Fruit fly (Drosophila melanogaster): ENCODE measurements around the gene CG33764.

CG33764 gene

DNA sequence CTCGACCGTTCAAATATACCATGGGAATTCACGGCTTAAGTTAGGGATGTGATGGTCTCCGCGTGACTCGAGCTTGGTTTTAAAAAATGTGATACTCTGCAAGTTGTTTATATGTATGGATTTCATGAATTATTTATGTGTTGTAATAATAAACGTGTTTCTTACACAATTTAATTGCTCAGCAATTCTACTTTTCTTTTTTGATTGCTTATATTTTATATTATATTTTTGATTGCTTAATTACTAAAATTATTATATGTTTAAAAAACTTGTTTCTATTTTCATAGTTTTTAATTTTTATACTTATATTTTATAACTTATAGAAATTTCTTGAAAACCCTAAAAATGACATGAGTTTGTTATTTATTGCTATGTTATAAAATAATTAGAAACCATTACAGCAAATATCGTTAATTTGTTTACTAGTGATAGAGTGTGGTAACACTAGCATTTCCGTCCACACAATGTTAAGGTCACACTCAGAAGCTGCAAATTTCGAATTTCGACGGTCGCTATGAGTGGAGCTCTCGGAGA lies 12.9 kb downstream of the CG33764 start, which contains the start of the genes ago and CG1265 (continued):
- no peak for TF ChIP-seq yki (optimal IDR thresholded peaks at IDR 0.05)
- peak; percentile 21 for TF ChIP-seq CG12155 (GFP tag; optimal IDR thresholded peaks at IDR 0.05)
- peak; percentile 23 for TF ChIP-seq CG7556 (GFP tag; optimal IDR thresholded peaks at IDR 0.05)
- TF ChIP-seq HLH3B (GFP tag; IDR thresholded peaks at IDR 0.05) = no peak; the same call in 1 of the 2 replicates
- no peak for TF ChIP-seq Sox100B (GFP tag; optimal IDR thresholded peaks at IDR 0.05)
- 0 out of 2 replicates have a peak, but pooled peaks have one; percentile 11 for TF ChIP-seq Oaz (GFP tag; IDR thresholded peaks at IDR 0.05)
- TF ChIP-seq gsb (GFP tag; IDR thresholded peaks at IDR 0.05) = no peak
- 0 out of 3 replicates have a peak, but pooled peaks have one; percentile 9 for TF ChIP-seq Doc3 (GFP tag; IDR thresholded peaks at IDR 0.05; ENCODE audit: partially characterized antibody)
- TF ChIP-seq CG17568 (GFP tag; optimal IDR thresholded peaks at IDR 0.05) = no peak
- no peak for TF ChIP-seq gsb-n (tag; optimal IDR thresholded peaks at IDR 0.05)
- TF ChIP-seq dm (GFP tag; optimal IDR thresholded peaks at IDR 0.05) = no peak
- TF ChIP-seq hth (optimal IDR thresholded peaks at IDR 0.05) = no peak
- TF ChIP-seq caup (GFP tag; optimal IDR thresholded peaks at IDR 0.05; ENCODE audit: severe bottlenecking) = peak; percentile 10
- no peak for TF ChIP-seq sd (tag; optimal IDR thresholded peaks at IDR 0.05)
- TF ChIP-seq Atf6 (GFP tag; IDR thresholded peaks at IDR 0.05) = no peak
- no peak for TF ChIP-seq CG6175 (GFP tag; IDR thresholded peaks at IDR 0.05)
- TF ChIP-seq Adf1 (GFP tag; IDR thresholded peaks at IDR 0.05) = no peak

DNA sequence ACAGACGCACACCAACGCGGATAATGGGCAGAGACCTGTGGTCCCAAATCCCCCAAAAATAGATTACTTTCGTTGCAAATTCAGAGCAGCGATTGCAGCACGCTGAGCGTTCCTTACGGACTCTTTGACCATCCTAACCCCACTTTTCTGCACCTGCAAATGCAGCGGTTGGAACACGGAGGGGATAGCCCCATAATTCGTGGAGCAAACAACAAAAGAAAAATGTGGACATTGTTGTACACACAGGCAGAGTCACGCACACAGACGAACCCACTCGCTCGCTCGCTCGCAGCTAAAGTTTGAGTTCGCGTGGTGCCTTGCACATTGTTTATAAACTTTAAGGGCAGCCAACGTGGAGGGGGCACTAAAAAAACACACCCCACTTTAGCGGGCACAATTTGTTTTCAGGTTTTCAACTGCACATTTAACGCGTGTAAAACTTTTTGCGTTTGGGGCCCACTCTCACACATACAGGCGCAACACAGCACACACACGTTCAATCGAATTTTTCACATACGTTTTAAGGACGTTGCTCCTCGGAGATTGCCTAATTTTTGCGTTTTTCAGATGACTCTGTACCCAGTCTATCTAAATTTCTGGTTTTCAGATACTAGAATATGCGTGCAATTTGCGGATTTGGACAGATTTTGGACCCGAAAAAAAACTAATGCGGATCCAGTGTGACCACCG lies 13.5 kb downstream of the CG33764 start:
- TF ChIP-seq Atf6 (GFP tag; IDR thresholded peaks at IDR 0.05) = no peak
- TF ChIP-seq Hr78 (GFP tag; optimal IDR thresholded peaks at IDR 0.05) = peak in 1 of 2 experiments; percentile 54
- peak; percentile 22 for TF ChIP-seq pzg (GFP tag; optimal IDR thresholded peaks at IDR 0.05)
- 0 out of 2 replicates have a peak, but pooled peaks have one; percentile 31 for TF ChIP-seq CG10959 (GFP tag; IDR thresholded peaks at IDR 0.05)
- no peak for TF ChIP-seq stwl (tag; optimal IDR thresholded peaks at IDR 0.05)
- TF ChIP-seq sens-2 (GFP tag; IDR thresholded peaks at IDR 0.05) = no peak
- TF ChIP-seq CG32532 (GFP tag; IDR thresholded peaks at IDR 0.05) = no peak
- TF ChIP-seq bbx (GFP tag; IDR thresholded peaks at IDR 0.05; ENCODE audit: partially characterized antibody) = 0 out of 2 replicates have a peak, but pooled peaks have one; percentile 14
- TF ChIP-seq ftz-f1 (GFP tag; optimal IDR thresholded peaks at IDR 0.05) = no peak
- TF ChIP-seq CG6272 (GFP tag; IDR thresholded peaks at IDR 0.05) = no peak
- 0 out of 2 replicates have a peak, but pooled peaks have one; percentile 12 for TF ChIP-seq lmd (GFP tag; IDR thresholded peaks at IDR 0.05)
- peak in 1 of 2 experiments; percentile 13 for TF ChIP-seq Trl (optimal IDR thresholded peaks at IDR 0.05)
- TF ChIP-seq Trl (GFP tag; optimal IDR thresholded peaks at IDR 0.05) = no peak
- TF ChIP-seq CG5180 (GFP tag; optimal IDR thresholded peaks at IDR 0.05) = peak; percentile 4
- no peak for TF ChIP-seq Sry-δ (GFP tag; optimal IDR thresholded peaks at IDR 0.05)
- TF ChIP-seq sens (GFP tag) = peak; percentile 48
- no peak for TF ChIP-seq Nf-YC (tag; optimal IDR thresholded peaks at IDR 0.05)
- TF ChIP-seq CG12104 (GFP tag; optimal IDR thresholded peaks at IDR 0.05) = peak; percentile 6
- no peak for TF ChIP-seq CG14710 (tag; optimal IDR thresholded peaks at IDR 0.05)
- no peak for TF ChIP-seq CG31388 (GFP tag; optimal IDR thresholded peaks at IDR 0.05)
- no peak for TF ChIP-seq Oaz (GFP tag; IDR thresholded peaks at IDR 0.05)
- peak; percentile 13; the same call in 1 of the 2 replicates for TF ChIP-seq chm (GFP tag; IDR thresholded peaks at IDR 0.05)
- no peak; the same call in 2 of the 3 replicates for TF ChIP-seq CG16813 (GFP tag; IDR thresholded peaks at IDR 0.05; ENCODE audit: partially characterized antibody)
- no peak for TF ChIP-seq CG15011 (GFP tag; optimal IDR thresholded peaks at IDR 0.05)
- no peak for TF ChIP-seq CkIIα-i1 (GFP tag; IDR thresholded peaks at IDR 0.05)
- 0 out of 3 replicates have a peak, but pooled peaks have one; percentile 12 for TF ChIP-seq so (GFP tag; IDR thresholded peaks at IDR 0.05)
- no peak for TF ChIP-seq pan (optimal IDR thresholded peaks at IDR 0.05)
- TF ChIP-seq pan (GFP tag; optimal IDR thresholded peaks at IDR 0.05 in 1 of 2, IDR thresholded peaks at IDR 0.05 in 1 of 2) = peak in 1 of 2 experiments; percentile 25
- no peak for TF ChIP-seq CG18476 (GFP tag; optimal IDR thresholded peaks at IDR 0.05)
- TF ChIP-seq ttk (GFP tag; IDR thresholded peaks at IDR 0.05) = 0 out of 2 replicates have a peak, but pooled peaks have one; percentile 17
- TF ChIP-seq CG6813 (GFP tag; optimal IDR thresholded peaks at IDR 0.05) = no peak
- no peak for TF ChIP-seq ham (GFP tag; IDR thresholded peaks at IDR 0.05)
- TF ChIP-seq MBD-R2 (GFP tag; IDR thresholded peaks at IDR 0.05) = peak; percentile 26
- no peak for TF ChIP-seq CG1233 (GFP tag; optimal IDR thresholded peaks at IDR 0.05)
